Worm (Caenorhabditis elegans) whole organism, young adult: ENCODE data around the gene ceh-24.

ENCODE experiments used
- B0035.1 ChIP-seq: sonication (generic microtip); optimal IDR thresholded peaks from 2 replicates; lab custom pipeline; 2016; ENCODE audit warnings: missing genetic modification characterization, mild to moderate bottlenecking, missing compliant biosample characterization, missing genotype, missing genetic modification reagents
- B0261.1 ChIP-seq: sonication (generic microtip); optimal IDR thresholded peaks from 2 replicates; lab custom pipeline; 2016; ENCODE audit warnings: mild to moderate bottlenecking, missing genetic modification characterization, moderate library complexity, missing compliant biosample characterization
- C06A6.2 ChIP-seq: fragments of 200-800 bp; sonication (Bioruptor generic); conservative IDR thresholded peaks from 2 replicates; pipeline ENCODE4 v1.3.6; 2022; ENCODE audit warnings: missing genetic modification characterization, missing compliant biosample characterization
- C17E4.6 ChIP-seq: fragments of 200-800 bp; sonication (Bioruptor generic); IDR thresholded peaks from 2 replicates; pipeline ENCODE4 v1.3.6; 2022; ENCODE audit warnings: missing genetic modification reagents, missing genetic modification characterization, missing compliant biosample characterization
- D2030.7 ChIP-seq: fragments of 200-800 bp; sonication (Bioruptor generic); IDR thresholded peaks from 2 replicates; pipeline ENCODE4 v1.3.6; 2022; ENCODE audit warnings: missing genetic modification reagents, missing genetic modification characterization, missing compliant biosample characterization
- F10E7.11 ChIP-seq: sonication (generic microtip); optimal IDR thresholded peaks from 2 replicates; lab custom pipeline; 2017; ENCODE audit warnings: mild to moderate bottlenecking, missing genetic modification characterization, moderate library complexity, missing compliant biosample characterization
- F37B4.10 ChIP-seq: fragments of 200-800 bp; sonication (Bioruptor generic); IDR thresholded peaks from 2 replicates; pipeline ENCODE4 v1.3.6; 2022; ENCODE audit warnings: missing genetic modification characterization, missing compliant biosample characterization
- F57C9.4 ChIP-seq: sonication (generic microtip); optimal IDR thresholded peaks from 2 replicates; lab custom pipeline; 2017; ENCODE audit warnings: mild to moderate bottlenecking, missing genetic modification characterization, missing compliant biosample characterization
- T07F8.4 ChIP-seq: sonication (generic microtip); optimal IDR thresholded peaks from 2 replicates; lab custom pipeline; 2016; ENCODE audit warnings: mild to moderate bottlenecking, missing genetic modification characterization, moderate library complexity, missing compliant biosample characterization
- Y67H2A.10 ChIP-seq: fragments of 200-800 bp; sonication (Bioruptor generic); conservative IDR thresholded peaks from 2 replicates; pipeline ENCODE4 v1.3.6; 2022; ENCODE audit warnings: missing genetic modification reagents, missing genetic modification characterization, missing compliant biosample characterization
- Y95B8A.8 ChIP-seq: fragments of 200-800 bp; sonication (Bioruptor generic); IDR thresholded peaks from 2 replicates; pipeline ENCODE4 v1.3.6; 2022; ENCODE audit warnings: missing genetic modification reagents, missing genetic modification characterization, missing compliant biosample characterization
- ZK185.1 ChIP-seq: sonication (generic microtip); optimal IDR thresholded peaks from 2 replicates; lab custom pipeline; 2016; ENCODE audit warnings: mild to moderate bottlenecking, missing genetic modification characterization, missing compliant biosample characterization; ENCODE audit not compliant: poor library complexity, severe bottlenecking
- akir-1 ChIP-seq: fragments of 200-800 bp; sonication (Bioruptor generic); optimal IDR thresholded peaks from 2 replicates; lab custom pipeline; 2018; ENCODE audit warnings: mild to moderate bottlenecking, missing genetic modification characterization, moderate library complexity, missing compliant biosample characterization
- attf-5 ChIP-seq: fragments of 200-800 bp; sonication (Bioruptor generic); optimal IDR thresholded peaks from 2 replicates; lab custom pipeline; 2018; ENCODE audit warnings: mild to moderate bottlenecking, missing genetic modification characterization, missing compliant biosample characterization
- bed-1 ChIP-seq: fragments of 200-800 bp; sonication (Bioruptor generic); IDR thresholded peaks from 2 replicates; pipeline ENCODE4 v1.3.6; 2022; ENCODE audit warnings: missing genetic modification reagents, missing genetic modification characterization, missing compliant biosample characterization
- bed-2 ChIP-seq: fragments of 200-800 bp; sonication (Bioruptor generic); IDR thresholded peaks from 2 replicates; pipeline ENCODE4 v1.3.6; 2022; ENCODE audit warnings: missing genetic modification reagents, missing genetic modification characterization, missing compliant biosample characterization
- ccch-3 ChIP-seq: fragments of 200-800 bp; sonication (Bioruptor generic); optimal IDR thresholded peaks from 2 replicates; lab custom pipeline; 2018; ENCODE audit warnings: mild to moderate bottlenecking, missing genetic modification characterization, missing compliant biosample characterization
- cebp-1 ChIP-seq, 2 experiments: fragments of 200-800 bp in 1 of 2; sonication (Bioruptor generic) in 1 of 2; sonication (generic microtip) in 1 of 2; IDR thresholded peaks in 1 of 2; optimal IDR thresholded peaks in 1 of 2; 2 replicates each; pipeline versions ENCODE4 v1.3.6 to Lab custom; 2017 to 2022; ENCODE audit warnings: missing compliant biosample characterization in 2 of 2, missing genetic modification characterization in 2 of 2, mild to moderate bottlenecking in 1 of 2, missing genetic modification reagents in 1 of 2, moderate library complexity in 1 of 2
- ceh-27 ChIP-seq: fragments of 200-800 bp; sonication (Bioruptor generic); optimal IDR thresholded peaks from 2 replicates; lab custom pipeline; 2018; ENCODE audit warnings: mild to moderate bottlenecking, missing genetic modification characterization, moderate library complexity, missing compliant biosample characterization
- chd-7 ChIP-seq: sonication (generic microtip); optimal IDR thresholded peaks from 2 replicates; lab custom pipeline; 2016; ENCODE audit warnings: mild to moderate bottlenecking, missing genetic modification characterization, moderate library complexity, missing compliant biosample characterization
- die-1 ChIP-seq: sonication (generic microtip); optimal IDR thresholded peaks from 2 replicates; lab custom pipeline; 2016; ENCODE audit warnings: missing genotype, mild to moderate bottlenecking, missing genetic modification characterization, missing compliant biosample characterization
- dox-1 ChIP-seq: fragments of 200-800 bp; sonication (Bioruptor generic); IDR thresholded peaks from 2 replicates; pipeline ENCODE4 v1.3.6; 2022; ENCODE audit warnings: missing genetic modification reagents, missing genetic modification characterization, missing compliant biosample characterization
- dpl-1 ChIP-seq: fragments of 150-350 bp; optimal IDR thresholded peaks from 2 replicates; lab custom pipeline; 2014; ENCODE audit warnings: missing biosample characterization, missing genetic modification reagents, missing genetic modification characterization
- egl-44 ChIP-seq: fragments of 200-800 bp; sonication (Bioruptor generic); IDR thresholded peaks from 2 replicates; pipeline ENCODE4 v1.3.6; 2022; ENCODE audit warnings: missing genetic modification reagents, missing genetic modification characterization, missing compliant biosample characterization
- ekl-4 ChIP-seq: fragments of 200-800 bp; sonication (Bioruptor generic); IDR thresholded peaks from 2 replicates; pipeline ENCODE4 v1.3.6; 2022; ENCODE audit warnings: missing genetic modification reagents, missing genetic modification characterization, missing compliant biosample characterization
- him-1 ChIP-seq: sonication (generic microtip); optimal IDR thresholded peaks from 2 replicates; lab custom pipeline; 2016; ENCODE audit warnings: missing genotype, missing genetic modification reagents, missing genetic modification characterization, missing compliant biosample characterization
- hlh-12 ChIP-seq: sonication (generic microtip); optimal IDR thresholded peaks from 2 replicates; lab custom pipeline; 2016; ENCODE audit warnings: missing genetic modification characterization, missing compliant biosample characterization
- hrde-1 ChIP-seq: sonication (generic microtip); optimal IDR thresholded peaks from 2 replicates; lab custom pipeline; 2016; ENCODE audit warnings: missing genetic modification characterization, mild to moderate bottlenecking, missing compliant biosample characterization, moderate library complexity, missing genotype, missing genetic modification reagents, borderline replicate concordance
- hsf-1 ChIP-seq: fragments of 200-800 bp; sonication (Bioruptor generic); IDR thresholded peaks from 2 replicates; pipeline ENCODE4 v1.3.6; 2022; ENCODE audit warnings: missing genetic modification reagents, missing genetic modification characterization, missing compliant biosample characterization
- lin-54 ChIP-seq: fragments of 200-800 bp; sonication (Bioruptor generic); optimal IDR thresholded peaks from 2 replicates; lab custom pipeline; 2018; ENCODE audit warnings: mild to moderate bottlenecking, missing genetic modification characterization, missing compliant biosample characterization
- lsl-1 ChIP-seq: fragments of 200-800 bp; sonication (Bioruptor generic); optimal IDR thresholded peaks from 2 replicates; lab custom pipeline; 2018; ENCODE audit warnings: mild to moderate bottlenecking, missing genetic modification characterization, moderate library complexity, missing compliant biosample characterization
- lsy-27 ChIP-seq: sonication (generic microtip); optimal IDR thresholded peaks from 2 replicates; lab custom pipeline; 2017; ENCODE audit warnings: missing genetic modification characterization, mild to moderate bottlenecking, missing compliant biosample characterization, antibody characterized with exemption, missing genotype, borderline replicate concordance; ENCODE audit not compliant: insufficient read depth
- madf-6 ChIP-seq: fragments of 200-800 bp; sonication (Bioruptor generic); IDR thresholded peaks from 2 replicates; pipeline ENCODE4 v1.3.6; 2022; ENCODE audit warnings: missing genetic modification reagents, missing genetic modification characterization, missing compliant biosample characterization
- mes-4 ChIP-seq: sonication (generic microtip); optimal IDR thresholded peaks from 2 replicates; lab custom pipeline; 2016; ENCODE audit warnings: missing genotype, missing genetic modification characterization, missing compliant biosample characterization
- nfyb-1 ChIP-seq: fragments of 200-800 bp; sonication (Bioruptor generic); IDR thresholded peaks from 2 replicates; pipeline ENCODE4 v1.3.6; 2022; ENCODE audit warnings: missing genetic modification reagents, missing genetic modification characterization, missing compliant biosample characterization
- nhr-120 ChIP-seq: fragments of 200-800 bp; sonication (Bioruptor generic); IDR thresholded peaks from 2 replicates; pipeline ENCODE4 v1.3.6; 2022; ENCODE audit warnings: missing genetic modification characterization, missing compliant biosample characterization
- nhr-27 ChIP-seq: fragments of 200-800 bp; sonication (Bioruptor generic); optimal IDR thresholded peaks from 2 replicates; lab custom pipeline; 2018; ENCODE audit warnings: mild to moderate bottlenecking, missing genetic modification characterization, moderate library complexity, missing compliant biosample characterization
- repo-1 ChIP-seq: sonication (generic microtip); optimal IDR thresholded peaks from 2 replicates; lab custom pipeline; 2017; ENCODE audit warnings: mild to moderate bottlenecking, missing genetic modification characterization, missing compliant biosample characterization
- snpc-1.1 ChIP-seq: sonication (generic microtip); optimal IDR thresholded peaks from 2 replicates; lab custom pipeline; 2017; ENCODE audit warnings: missing genetic modification characterization, mild to moderate bottlenecking, missing compliant biosample characterization, antibody characterized with exemption, moderate library complexity, missing genotype, missing genetic modification reagents; ENCODE audit not compliant: insufficient read depth
- somi-1 ChIP-seq: fragments of 200-800 bp; sonication (Bioruptor generic); optimal IDR thresholded peaks from 2 replicates; lab custom pipeline; 2018; ENCODE audit warnings: mild to moderate bottlenecking, missing genetic modification characterization, missing compliant biosample characterization
- tbp1 ChIP-seq: fragments of 200-800 bp; sonication (Bioruptor generic); optimal IDR thresholded peaks from 2 replicates; lab custom pipeline; 2018; ENCODE audit warnings: mild to moderate bottlenecking, missing genetic modification characterization, missing compliant biosample characterization
- unc-130 ChIP-seq: sonication (generic microtip); optimal IDR thresholded peaks from 2 replicates; lab custom pipeline; 2016; ENCODE audit warnings: missing genetic modification reagents, missing genetic modification characterization, missing compliant biosample characterization
- zfh-2 ChIP-seq: fragments of 200-800 bp; sonication (Bioruptor generic); conservative IDR thresholded peaks from 2 replicates; pipeline ENCODE4 v1.3.6; 2022; ENCODE audit warnings: missing genetic modification reagents, missing genetic modification characterization, missing compliant biosample characterization
- ztf-25 ChIP-seq: fragments of 200-800 bp; sonication (Bioruptor generic); IDR thresholded peaks from 2 replicates; pipeline ENCODE4 v1.3.6; 2022; ENCODE audit warnings: missing genetic modification reagents, missing genetic modification characterization, missing compliant biosample characterization
- ztf-28 ChIP-seq: fragments of 200-800 bp; sonication (Bioruptor generic); IDR thresholded peaks from 2 replicates; pipeline ENCODE4 v1.3.6; 2022; ENCODE audit warnings: missing genetic modification reagents, missing genetic modification characterization, missing compliant biosample characterization
- ztf-3 ChIP-seq: fragments of 200-800 bp; sonication (Bioruptor generic); optimal IDR thresholded peaks from 2 replicates; lab custom pipeline; 2018; ENCODE audit warnings: mild to moderate bottlenecking, missing genetic modification characterization, missing compliant biosample characterization
- ztf-6 ChIP-seq: fragments of 200-800 bp; sonication (Bioruptor generic); IDR thresholded peaks from 2 replicates; pipeline ENCODE4 v1.3.6; 2022; ENCODE audit warnings: missing genetic modification reagents, missing genetic modification characterization, missing compliant biosample characterization

Gene ceh-24

ce11 chrV:13796246-13796776 lies 16.7 kb upstream of the ceh-24 start, which contains the start of gene twk-32 (continued):
- TF ChIP-seq F57C9.4 (tag; lab: Kevin White, UChicago) (no peak), nhr-120 (GFP tag; lab: Robert Waterston, UW) (no peak), B0261.1 (tag; lab: Kevin White, UChicago) (no peak), dpl-1 (no peak), ztf-6 (GFP tag; lab: Robert Waterston, UW) (no peak), hsf-1 (GFP tag; lab: Robert Waterston, UW) (no peak), bed-2 (no peak), lsl-1 (GFP tag; lab: Kevin White, UChicago) (no peak), T07F8.4 (tag; lab: Kevin White, UChicago) (no peak), ztf-28 (GFP tag; lab: Robert Waterston, UW) (no peak), C17E4.6 (no peak), tbp1 (GFP tag; lab: Kevin White, UChicago) (no peak), ztf-3 (GFP tag; lab: Kevin White, UChicago) (no peak), ZK185.1 (tag; lab: Kevin White, UChicago) (no peak), F37B4.10 (GFP tag; lab: Robert Waterston, UW) (no peak), nhr-27 (tag; lab: Kevin White, UChicago) (no peak), mes-4 (tag; lab: Kevin White, UChicago) (no peak), egl-44 (GFP tag; lab: Robert Waterston, UW) (no peak), Y95B8A.8 (GFP tag; lab: Robert Waterston, UW) (no peak), chd-7 (tag; lab: Kevin White, UChicago) (peak; percentile 31), ceh-27 (GFP tag; lab: Kevin White, UChicago) (no peak), ccch-3 (GFP tag; lab: Kevin White, UChicago) (no peak), ekl-4 (GFP tag; lab: Robert Waterston, UW) (0 out of 2 replicates have a peak, but pooled peaks have one; percentile 29), C06A6.2 (GFP tag; lab: Robert Waterston, UW) (0 out of 2 replicates have a peak, but pooled peaks have one; percentile 9), Y67H2A.10 (GFP tag; lab: Robert Waterston, UW) (no peak), snpc-1.1 (tag; lab: Kevin White, UChicago) (no peak), F10E7.11 (tag; lab: Kevin White, UChicago) (no peak), unc-130 (GFP tag; lab: Kevin White, UChicago) (no peak), somi-1 (GFP tag; lab: Kevin White, UChicago) (no peak), die-1 (tag; lab: Kevin White, UChicago) (no peak), hlh-12 (tag; lab: Kevin White, UChicago) (no peak), madf-6 (0 out of 2 replicates have a peak, but pooled peaks have one; percentile 3), him-1 (tag; lab: Kevin White, UChicago) (no peak), hrde-1 (tag; lab: Kevin White, UChicago) (no peak)

ce11 chrV:13799190-13799589 lies 13.8 kb upstream of the ceh-24 start:
- TF ChIP-seq nfyb-1 (GFP tag; lab: Robert Waterston, UW) (no peak), B0035.1 (tag; lab: Kevin White, UChicago) (no peak), cebp-1 (GFP tag; IDR thresholded peaks at IDR 0.05; lab: Robert Waterston, UW) (no peak), cebp-1 (tag; optimal IDR thresholded peaks at IDR 0.05; lab: Kevin White, UChicago) (no peak), lsl-1 (GFP tag; lab: Kevin White, UChicago) (no peak), ztf-25 (no peak), dox-1 (GFP tag; lab: Robert Waterston, UW) (no peak), zfh-2 (GFP tag; lab: Robert Waterston, UW) (no peak), akir-1 (GFP tag; lab: Kevin White, UChicago) (no peak), bed-1 (GFP tag; lab: Robert Waterston, UW) (no peak), attf-5 (GFP tag; lab: Kevin White, UChicago) (no peak), repo-1 (tag; lab: Kevin White, UChicago) (no peak), lsy-27 (tag; lab: Kevin White, UChicago) (no peak), D2030.7 (no peak), lin-54 (GFP tag; lab: Kevin White, UChicago) (no peak)
